Fruit fly (Drosophila melanogaster) whole organism, embryonic: ENCODE measurements around the gene H2.0.
A peak's percentile ranks its signal among the peaks of the same experiment; 100 is the strongest.

Experiments used
- Atf-2 ChIP-seq: fragments of 200-800 bp; sonication (Bioruptor generic); optimal IDR thresholded peaks from 2 replicates; lab custom pipeline; 2016; ENCODE audit warnings: missing biosample characterization, missing genetic modification characterization
- Bteb2 ChIP-seq: fragments of 200-800 bp; sonication (Bioruptor generic); optimal IDR thresholded peaks from 2 replicates; lab custom pipeline; 2016; ENCODE audit warnings: missing biosample characterization, missing genetic modification characterization
- CG10565 ChIP-seq: fragments of 200-800 bp; sonication (Bioruptor generic); optimal IDR thresholded peaks from 3 replicates; lab custom pipeline; 2016; ENCODE audit warnings: missing biosample characterization, mild to moderate bottlenecking, missing genetic modification characterization
- CG12219 ChIP-seq: fragments of 200-800 bp; sonication (Bioruptor generic); optimal IDR thresholded peaks from 3 replicates; lab custom pipeline; 2018; ENCODE audit warnings: missing biosample characterization, mild to moderate bottlenecking, missing genetic modification characterization
- CG12659 ChIP-seq: fragments of 200-800 bp; sonication (Bioruptor generic); optimal IDR thresholded peaks from 3 replicates; lab custom pipeline; 2017; ENCODE audit warnings: mild to moderate bottlenecking, missing biosample characterization, missing genetic modification reagents, missing genetic modification characterization
- CG15514 ChIP-seq: fragments of 200-800 bp; sonication (Bioruptor generic); optimal IDR thresholded peaks from 3 replicates; lab custom pipeline; 2017; ENCODE audit warnings: missing biosample characterization, missing genetic modification characterization, mild to moderate bottlenecking, moderate library complexity, missing genetic modification reagents
- CG1602 ChIP-seq: fragments of 200-800 bp; sonication (Bioruptor generic); optimal IDR thresholded peaks from 3 replicates; lab custom pipeline; 2016; ENCODE audit warnings: missing biosample characterization, missing genetic modification characterization
- CG1603 ChIP-seq: fragments of 200-800 bp; sonication (Bioruptor generic); optimal IDR thresholded peaks from 2 replicates; lab custom pipeline; 2019; ENCODE audit warnings: missing biosample characterization, mild to moderate bottlenecking, missing genetic modification characterization, moderate library complexity
- CG18619 ChIP-seq: fragments of 200-800 bp; sonication (Bioruptor generic); optimal IDR thresholded peaks from 3 replicates; lab custom pipeline; 2017; ENCODE audit warnings: missing biosample characterization, mild to moderate bottlenecking, missing genetic modification characterization
- CG2120 ChIP-seq: fragments of 200-800 bp; sonication (Bioruptor generic); optimal IDR thresholded peaks from 3 replicates; lab custom pipeline; 2016; ENCODE audit warnings: missing biosample characterization, missing genetic modification characterization
- CG31441 ChIP-seq: fragments of 200-800 bp; sonication (Bioruptor generic); IDR thresholded peaks from 2 replicates; pipeline ENCODE4 v1.3.6; 2022; ENCODE audit warnings: missing biosample characterization, missing genetic modification characterization
- CG34224 ChIP-seq: fragments of 200-800 bp; sonication (Bioruptor generic); IDR thresholded peaks from 3 replicates; pipeline ENCODE4 v1.3.6; 2022; ENCODE audit warnings: missing biosample characterization, missing genetic modification characterization; ENCODE audit not compliant: partially characterized antibody
- CG42726 ChIP-seq: fragments of 200-800 bp; sonication (Bioruptor generic); IDR thresholded peaks from 2 replicates; pipeline ENCODE4 v1.3.6; 2022; ENCODE audit warnings: missing biosample characterization, missing genetic modification characterization; ENCODE audit not compliant: partially characterized antibody
- CG4282 ChIP-seq: fragments of 200-800 bp; sonication (Bioruptor generic); optimal IDR thresholded peaks from 2 replicates; lab custom pipeline; 2016; ENCODE audit warnings: missing biosample characterization, missing genetic modification characterization
- CG4328 ChIP-seq: fragments of 200-800 bp; sonication (Bioruptor generic); optimal IDR thresholded peaks from 3 replicates; lab custom pipeline; 2017; ENCODE audit warnings: missing biosample characterization, missing genetic modification reagents, missing genetic modification characterization
- CG7271 ChIP-seq: fragments of 200-800 bp; sonication (Bioruptor generic); optimal IDR thresholded peaks from 2 replicates; lab custom pipeline; 2018; ENCODE audit warnings: missing biosample characterization, mild to moderate bottlenecking, missing genetic modification characterization, moderate library complexity
- CG7372 ChIP-seq: fragments of 200-800 bp; sonication (Bioruptor generic); IDR thresholded peaks from 2 replicates; pipeline ENCODE4 v1.3.6; 2022; ENCODE audit warnings: missing biosample characterization, missing genetic modification characterization
- CG8388 ChIP-seq: fragments of 200-800 bp; sonication (Bioruptor generic); optimal IDR thresholded peaks from 2 replicates; lab custom pipeline; 2019; ENCODE audit warnings: missing biosample characterization, mild to moderate bottlenecking, missing genetic modification characterization, moderate library complexity
- Chrac-16 ChIP-seq: fragments of 200-800 bp; sonication (Bioruptor generic); optimal IDR thresholded peaks from 3 replicates; lab custom pipeline; 2016; ENCODE audit warnings: missing biosample characterization, missing genetic modification characterization
- CkIIα-i1 ChIP-seq: fragments of 200-800 bp; sonication (Bioruptor generic); IDR thresholded peaks from 2 replicates; pipeline ENCODE4 v1.3.6; 2022; ENCODE audit warnings: missing biosample characterization, missing genetic modification characterization
- D19B ChIP-seq: fragments of 200-800 bp; sonication (Bioruptor generic); optimal IDR thresholded peaks from 2 replicates; lab custom pipeline; 2017; ENCODE audit warnings: missing biosample characterization, mild to moderate bottlenecking, missing genetic modification characterization
- Dad ChIP-seq: fragments of 200-800 bp; sonication (Bioruptor generic); optimal IDR thresholded peaks from 3 replicates; lab custom pipeline; 2016; ENCODE audit warnings: missing biosample characterization, missing genetic modification characterization
- Ets65A ChIP-seq: fragments of 200-800 bp; sonication (Bioruptor generic); peaks from one replicate; lab custom pipeline; 2016; ENCODE audit warnings: missing biosample characterization, missing genetic modification characterization
- Fer3 ChIP-seq: fragments of 200-800 bp; sonication (Bioruptor generic); optimal IDR thresholded peaks from 2 replicates; lab custom pipeline; 2018; ENCODE audit warnings: missing biosample characterization, mild to moderate bottlenecking, missing genetic modification characterization, moderate library complexity
- Hr3 ChIP-seq: fragments of 200-800 bp; sonication (Bioruptor generic); optimal IDR thresholded peaks from 3 replicates; lab custom pipeline; 2016; ENCODE audit warnings: missing biosample characterization, missing genetic modification characterization
- Lpt ChIP-seq: fragments of >200 bp; optimal IDR thresholded peaks from 2 replicates; lab custom pipeline; 2018; ENCODE audit warnings: missing biosample characterization, missing genetic modification characterization
- Meics ChIP-seq: fragments of 200-800 bp; sonication (Bioruptor generic); optimal IDR thresholded peaks from 2 replicates; lab custom pipeline; 2017; ENCODE audit warnings: missing biosample characterization, mild to moderate bottlenecking, missing genetic modification characterization
- Oaz ChIP-seq: fragments of 200-800 bp; sonication (Bioruptor generic); IDR thresholded peaks from 2 replicates; pipeline ENCODE4 v1.3.6; 2022; ENCODE audit warnings: missing biosample characterization, missing genetic modification characterization
- Rfx ChIP-seq: fragments of 200-800 bp; sonication (Bioruptor generic); IDR thresholded peaks from 2 replicates; pipeline ENCODE4 v1.3.6; 2022; ENCODE audit warnings: missing biosample characterization, missing genetic modification characterization
- Sin3A ChIP-seq: fragments of >200 bp; optimal IDR thresholded peaks from 2 replicates; lab custom pipeline; 2018
- Spps ChIP-seq: fragments of 200-800 bp; sonication (Bioruptor generic); optimal IDR thresholded peaks from 2 replicates; lab custom pipeline; 2018; ENCODE audit warnings: missing biosample characterization, mild to moderate bottlenecking, missing genetic modification characterization
- Ssrp ChIP-seq: fragments of 200-800 bp; sonication (Bioruptor generic); optimal IDR thresholded peaks from 2 replicates; lab custom pipeline; 2018; ENCODE audit warnings: missing biosample characterization, mild to moderate bottlenecking, missing genetic modification characterization, moderate library complexity
- Usf ChIP-seq: fragments of 200-800 bp; sonication (Bioruptor generic); optimal IDR thresholded peaks from 2 replicates; lab custom pipeline; 2017; ENCODE audit warnings: missing genotype, missing biosample characterization, missing genetic modification characterization
- ab ChIP-seq: fragments of 200-800 bp; sonication (Bioruptor generic); optimal IDR thresholded peaks from 2 replicates; lab custom pipeline; 2016; ENCODE audit warnings: missing biosample characterization, missing genetic modification characterization
- bsh ChIP-seq, 2 experiments: fragments of 200-800 bp; sonication (Bioruptor generic); optimal IDR thresholded peaks; 2 replicates each; lab custom pipeline; 2017 to 2018; ENCODE audit warnings: mild to moderate bottlenecking in 2 of 2, missing biosample characterization in 2 of 2, missing genetic modification characterization in 2 of 2, moderate library complexity in 1 of 2
- cad ChIP-seq: fragments of >200 bp; optimal IDR thresholded peaks from 2 replicates; lab custom pipeline; 2017; ENCODE audit warnings: missing biosample characterization, missing genetic modification characterization
- crol ChIP-seq: fragments of 200-800 bp; sonication (Bioruptor generic); IDR thresholded peaks from 2 replicates; pipeline ENCODE4 v1.3.6; 2022; ENCODE audit warnings: missing biosample characterization, missing genetic modification characterization
- da ChIP-seq: fragments of 200-800 bp; sonication (Bioruptor generic); optimal IDR thresholded peaks from 2 replicates; lab custom pipeline; 2016; ENCODE audit warnings: missing biosample characterization, missing genetic modification characterization
- grau ChIP-seq: fragments of 200-800 bp; optimal IDR thresholded peaks from 3 replicates; lab custom pipeline; 2019; ENCODE audit warnings: missing biosample characterization, mild to moderate bottlenecking, missing genetic modification characterization, moderate library complexity
- gsb ChIP-seq: fragments of 200-800 bp; sonication (Bioruptor generic); IDR thresholded peaks from 2 replicates; pipeline ENCODE4 v1.3.6; 2022; ENCODE audit warnings: missing biosample characterization, missing genetic modification characterization
- kay ChIP-seq: fragments of 200-800 bp; sonication (Bioruptor generic); optimal IDR thresholded peaks from 2 replicates; lab custom pipeline; 2016; ENCODE audit warnings: missing biosample characterization, missing genetic modification characterization
- nerfin-1 ChIP-seq: fragments of 200-800 bp; sonication (Bioruptor generic); optimal IDR thresholded peaks from 3 replicates; lab custom pipeline; 2019; ENCODE audit warnings: missing biosample characterization, mild to moderate bottlenecking, missing genetic modification characterization, moderate library complexity
- pho ChIP-seq: fragments of 200-800 bp; sonication (Bioruptor generic); optimal IDR thresholded peaks from 2 replicates; lab custom pipeline; 2016; ENCODE audit warnings: missing biosample characterization, missing genetic modification characterization
- ro ChIP-seq: fragments of 200-800 bp; sonication (Bioruptor generic); IDR thresholded peaks from 2 replicates; pipeline ENCODE4 v1.3.6; 2022; ENCODE audit warnings: missing biosample characterization, missing genetic modification characterization
- row ChIP-seq: fragments of 200-800 bp; sonication (Bioruptor generic); IDR thresholded peaks from 3 replicates; pipeline ENCODE4 v1.3.6; 2022; ENCODE audit warnings: missing biosample characterization, missing genetic modification characterization
- schlank ChIP-seq: fragments of 200-800 bp; sonication (Bioruptor generic); optimal IDR thresholded peaks from 2 replicates; lab custom pipeline; 2018; ENCODE audit warnings: missing biosample characterization, mild to moderate bottlenecking, missing genetic modification characterization
- sens-2 ChIP-seq: fragments of 200-800 bp; sonication (Bioruptor generic); IDR thresholded peaks from 2 replicates; pipeline ENCODE4 v1.3.6; 2022; ENCODE audit warnings: missing biosample characterization, missing genetic modification characterization
- sisA ChIP-seq: fragments of 200-800 bp; sonication (Bioruptor generic); IDR thresholded peaks from 2 replicates; pipeline ENCODE4 v1.3.6; 2022; ENCODE audit warnings: missing biosample characterization, missing genetic modification characterization
- slbo ChIP-seq: fragments of 200-800 bp; sonication (Bioruptor generic); IDR thresholded peaks from 2 replicates; pipeline ENCODE4 v1.3.6; 2022; ENCODE audit warnings: missing biosample characterization, missing genetic modification characterization
- sr ChIP-seq: fragments of 200-800 bp; sonication (Bioruptor generic); IDR thresholded peaks from 3 replicates; pipeline ENCODE4 v1.3.6; 2022; ENCODE audit warnings: missing biosample characterization, missing genetic modification characterization
- usp ChIP-seq: fragments of >200 bp; optimal IDR thresholded peaks from 2 replicates; lab custom pipeline; 2017; ENCODE audit warnings: missing biosample characterization, missing genetic modification characterization
- zfh1 ChIP-seq: fragments of 200-800 bp; sonication (Bioruptor generic); IDR thresholded peaks from 3 replicates; pipeline ENCODE4 v1.3.6; 2022; ENCODE audit warnings: missing biosample characterization, missing genetic modification characterization

H2.0 gene

DNA sequence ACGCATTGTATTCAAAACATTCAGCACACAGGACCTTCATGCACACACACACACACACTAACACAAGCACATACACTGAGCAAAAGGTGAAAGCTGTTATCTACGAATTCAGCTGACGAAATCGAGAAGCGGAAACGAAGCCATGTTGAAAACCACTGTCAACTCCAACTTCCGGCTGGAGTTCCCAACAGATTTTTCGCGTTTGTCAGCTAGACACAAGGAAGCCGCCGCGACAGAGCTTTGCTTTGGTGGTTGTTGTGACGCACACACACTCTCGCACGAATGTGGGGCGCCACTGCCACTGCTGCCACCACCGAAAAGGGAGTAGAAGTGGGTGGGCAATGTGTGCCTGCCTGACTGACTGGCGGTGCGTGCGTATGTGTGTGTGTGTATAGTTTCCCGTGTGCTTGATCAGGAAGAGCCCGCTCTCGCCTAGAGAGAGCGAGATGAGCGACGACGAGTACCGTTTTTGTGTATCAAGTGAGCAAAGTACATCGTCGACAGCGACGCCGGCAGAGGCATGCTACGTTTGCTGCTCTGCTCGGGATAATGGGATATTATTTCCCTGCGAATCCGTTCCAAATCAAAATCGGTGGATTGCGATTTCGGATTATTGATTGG, 21.5 kb downstream of the H2.0 start (continued):
- TF ChIP-seq CG18619 (GFP tag; lab: Kevin White, UChicago) (peak; percentile 57), Spps (peak; percentile 30), sisA (GFP tag; lab: Robert Waterston, UW) (no peak), Chrac-16 (no peak), Ssrp (tag; lab: Kevin White, UChicago) (no peak), CG8388 (GFP tag; lab: Kevin White, UChicago) (peak; percentile 57), gsb (GFP tag; lab: Robert Waterston, UW) (peak; percentile 34; the same call in 1 of the 2 replicates), sens-2 (GFP tag; lab: Robert Waterston, UW) (no peak), CG31441 (GFP tag; lab: Robert Waterston, UW) (peak; percentile 60), Hr3 (GFP tag; lab: Kevin White, UChicago) (no peak), CG12219 (GFP tag; lab: Kevin White, UChicago) (peak; percentile 73), CG7372 (GFP tag; lab: Robert Waterston, UW) (no peak), Atf-2 (GFP tag; lab: Kevin White, UChicago) (no peak), CG7271 (peak; percentile 73), schlank (tag; lab: Kevin White, UChicago) (peak; percentile 59), CG4328 (GFP tag; lab: Kevin White, UChicago) (peak; percentile 84), Lpt (GFP tag; lab: Kevin White, UChicago) (no peak), Oaz (GFP tag; lab: Robert Waterston, UW) (no peak), Ets65A (peak; percentile 44), row (GFP tag; lab: Robert Waterston, UW) (no peak), CG1603 (tag; lab: Kevin White, UChicago) (no peak), kay (GFP tag; lab: Kevin White, UChicago) (no peak), CG10565 (no peak), Bteb2 (GFP tag; lab: Kevin White, UChicago) (no peak), bsh (GFP tag; optimal IDR thresholded peaks at IDR 0.05; lab: Kevin White, UChicago) (peak; percentile 13 to 56), Usf (GFP tag; lab: Kevin White, UChicago) (no peak), CG15514 (peak; percentile 66), Rfx (GFP tag; lab: Robert Waterston, UW) (peak; percentile 28; the same call in 1 of the 2 replicates), CG42726 (GFP tag; lab: Robert Waterston, UW) (no peak), pho (no peak), CG34224 (GFP tag; lab: Robert Waterston, UW) (no peak), CG12659 (peak; percentile 32), ro (no peak), nerfin-1 (peak; percentile 72), Fer3 (tag; lab: Kevin White, UChicago) (peak; percentile 59), CG1602 (GFP tag; lab: Kevin White, UChicago) (no peak), sr (GFP tag; lab: Robert Waterston, UW) (0 out of 3 replicates have a peak, but pooled peaks have one; percentile 4), crol (GFP tag; lab: Robert Waterston, UW) (no peak), ab (no peak), CG4282 (no peak), Sin3A (lab: Kevin White, UChicago) (no peak), cad (GFP tag; lab: Kevin White, UChicago) (no peak), Dad (GFP tag; lab: Kevin White, UChicago) (peak; percentile 20), grau (tag; lab: Kevin White, UChicago) (peak; percentile 34), da (GFP tag; lab: Kevin White, UChicago) (no peak), zfh1 (GFP tag; lab: Robert Waterston, UW) (peak; percentile 5; the same call in 1 of the 3 replicates), D19B (GFP tag; lab: Kevin White, UChicago) (no peak), Meics (peak; percentile 63), CG2120 (GFP tag; lab: Kevin White, UChicago) (no peak), usp (GFP tag; lab: Kevin White, UChicago) (no peak), slbo (GFP tag; lab: Robert Waterston, UW) (no peak), CkIIα-i1 (GFP tag; lab: Robert Waterston, UW) (no peak)
